Fruit fly (Drosophila melanogaster): ENCODE data around the gene CG33969.

- TF ChIP-seq Eip75B (GFP tag; optimal IDR thresholded peaks at IDR 0.05) (no peak), achi (GFP tag; optimal IDR thresholded peaks at IDR 0.05) (no peak), Lpt (GFP tag; optimal IDR thresholded peaks at IDR 0.05) (no peak), Ets21C (GFP tag; optimal IDR thresholded peaks at IDR 0.05) (no peak)
Measured at dm6 chr3L:20361389-20361788, 32.0 kb downstream of the CG33969 start, which contains the start of gene Prim2.

All from whole organism, prepupa.